Worm (Caenorhabditis elegans) whole organism, late embryonic: Measurements from ENCODE around the gene snf-9.

Experiments
- C38D4.7 ChIP-seq: fragments of 200-800 bp; sonication (Bioruptor generic); optimal IDR thresholded peaks from 2 replicates; lab custom pipeline; 2018; ENCODE audit warnings: mild to moderate bottlenecking, missing genetic modification characterization, moderate library complexity, missing compliant biosample characterization
- ceh-18 ChIP-seq: sonication (generic microtip); optimal IDR thresholded peaks from 2 replicates; lab custom pipeline; 2016; ENCODE audit warnings: missing genetic modification characterization, missing compliant biosample characterization
- ceh-30 ChIP-seq: fragments of 150-350 bp; optimal IDR thresholded peaks from 2 replicates; lab custom pipeline; 2014; ENCODE audit warnings: missing biosample characterization, missing genetic modification characterization
- ceh-45 ChIP-seq: fragments of 200-800 bp; sonication (Bioruptor generic); IDR thresholded peaks from 2 replicates; pipeline ENCODE4 v1.3.6; 2022; ENCODE audit warnings: missing genetic modification reagents, missing genetic modification characterization, missing compliant biosample characterization
- elt-2 ChIP-seq: sonication (generic microtip); optimal IDR thresholded peaks from 2 replicates; lab custom pipeline; 2016; ENCODE audit warnings: missing genetic modification reagents, missing genetic modification characterization, missing compliant biosample characterization
- fkh-6 ChIP-seq: sonication (generic microtip); optimal IDR thresholded peaks from 2 replicates; lab custom pipeline; 2016; ENCODE audit warnings: missing genetic modification characterization, missing compliant biosample characterization
- nhr-11 ChIP-seq: fragments of 150-350 bp; optimal IDR thresholded peaks from 2 replicates; lab custom pipeline; 2014; ENCODE audit warnings: missing biosample characterization, missing genetic modification characterization
- pat-9 ChIP-seq: fragments of 200-800 bp; sonication (Bioruptor generic); optimal IDR thresholded peaks from 2 replicates; lab custom pipeline; 2018; ENCODE audit warnings: mild to moderate bottlenecking, missing genetic modification characterization, moderate library complexity, missing compliant biosample characterization
- pha-4 ChIP-seq: fragments of 150-350 bp; optimal IDR thresholded peaks from 2 replicates; lab custom pipeline; 2018; ENCODE audit warnings: missing biosample characterization, missing genetic modification reagents, missing genetic modification characterization
- unc-42 ChIP-seq: sonication (generic microtip); optimal IDR thresholded peaks from 2 replicates; lab custom pipeline; 2016; ENCODE audit warnings: missing genotype, missing genetic modification characterization, missing compliant biosample characterization
- unc-86 ChIP-seq: sonication (generic microtip); optimal IDR thresholded peaks from 2 replicates; lab custom pipeline; 2016; ENCODE audit warnings: missing genetic modification characterization, missing compliant biosample characterization

DNA sequence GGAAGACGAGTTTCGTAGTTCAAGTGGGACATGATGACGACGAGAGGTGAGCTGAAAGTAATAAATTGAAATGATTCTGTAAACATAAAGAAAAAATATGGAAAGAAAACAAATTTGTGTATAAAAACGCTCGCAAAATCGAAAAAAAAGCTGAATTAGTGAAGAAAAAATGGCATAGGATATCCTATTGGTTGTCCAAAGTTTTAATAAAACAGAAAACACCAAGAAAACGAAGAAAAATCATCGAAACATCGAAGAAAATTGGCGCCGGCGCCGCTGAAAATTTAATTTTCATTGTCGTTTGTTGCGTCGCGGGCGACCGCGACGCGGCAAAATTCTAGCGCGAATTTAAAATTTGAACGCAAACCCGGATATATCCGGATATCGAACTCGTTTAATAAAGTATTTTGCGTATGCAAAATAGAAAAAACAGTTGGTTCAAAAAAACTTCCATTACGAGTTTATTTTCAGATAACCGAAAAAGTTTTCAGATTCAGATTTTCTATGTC, 38.3 kb upstream of the snf-9 start, which contains the start of gene gln-5:
- TF ChIP-seq pha-4 (tag; lab: Kevin White, UChicago) (no peak), ceh-45 (GFP tag; lab: Robert Waterston, UW) (no peak), unc-86 (no peak), unc-42 (tag; lab: Kevin White, UChicago) (no peak), elt-2 (tag; lab: Kevin White, UChicago) (no peak), fkh-6 (tag; lab: Kevin White, UChicago) (no peak), ceh-18 (tag; lab: Kevin White, UChicago) (no peak), pat-9 (tag; lab: Kevin White, UChicago) (no peak), nhr-11 (tag; lab: Kevin White, UChicago) (no peak), ceh-30 (no peak), C38D4.7 (GFP tag; lab: Kevin White, UChicago) (no peak)
